Worm (Caenorhabditis elegans): ENCODE measurements around the gene srh-235.

DNA sequence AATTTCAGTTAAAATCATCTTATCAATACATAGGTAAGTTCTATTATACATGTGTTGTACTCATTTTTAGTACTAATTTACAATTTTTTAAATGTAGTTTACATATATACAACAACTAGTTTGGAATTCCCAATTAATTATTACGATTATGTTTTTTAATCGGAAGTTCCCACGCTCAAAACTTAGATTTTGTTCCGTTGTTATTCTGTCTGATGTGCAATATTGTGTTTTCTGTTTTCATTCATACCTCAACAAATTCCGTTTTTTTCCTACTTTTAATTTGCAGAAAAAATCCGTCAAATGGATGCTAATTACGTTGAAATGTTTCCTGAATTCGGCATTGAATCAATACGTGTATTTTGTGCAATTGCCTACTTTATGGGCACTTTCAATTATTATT, 34.8 kb upstream of the srh-235 start, which contains the start of gene srw-31:
- TF ChIP-seq lin-39 (tag; optimal IDR thresholded peaks at IDR 0.05) (no peak), lsy-2 (tag; optimal IDR thresholded peaks at IDR 0.05) (no peak), ceh-82 (tag; optimal IDR thresholded peaks at IDR 0.05) (no peak), unc-62 (GFP tag; optimal IDR thresholded peaks at IDR 0.05) (no peak), egl-27 (tag; optimal IDR thresholded peaks at IDR 0.05) (no peak), nhr-25 (tag; optimal IDR thresholded peaks at IDR 0.05) (no peak), nhr-237 (tag; optimal IDR thresholded peaks at IDR 0.05) (no peak)

All from whole organism, L2 larva.